Worm (Caenorhabditis elegans): ENCODE data around the gene rpac-19.

rpac-19 gene

ce11 chrIII:9666668-9667067 lies 37.0 kb upstream of the rpac-19 start (continued):
- TF ChIP-seq ceh-28 (tag; optimal IDR thresholded peaks at IDR 0.05) (no peak), tra-1 (GFP tag; IDR thresholded peaks at IDR 0.05) (no peak), zag-1 (tag; optimal IDR thresholded peaks at IDR 0.05) (no peak), T20F7.1 (GFP tag; optimal IDR thresholded peaks at IDR 0.05) (no peak), hlh-30 (tag; optimal IDR thresholded peaks at IDR 0.05; ENCODE audit: insufficient read depth) (peak; percentile 27), lir-3 (tag; optimal IDR thresholded peaks at IDR 0.05) (no peak), nhr-28 (tag; optimal IDR thresholded peaks at IDR 0.05) (peak; percentile 92), aly-2 (tag; optimal IDR thresholded peaks at IDR 0.05) (no peak), daf-8 (GFP tag; IDR thresholded peaks at IDR 0.05) (no peak), zfp-2 (tag; optimal IDR thresholded peaks at IDR 0.05) (no peak), set-16 (GFP tag; IDR thresholded peaks at IDR 0.05) (no peak), fos-1 (tag; optimal IDR thresholded peaks at IDR 0.05) (no peak), Y5F2A.4 (GFP tag; optimal IDR thresholded peaks at IDR 0.05) (no peak), nhr-10 (tag; optimal IDR thresholded peaks at IDR 0.05) (no peak), lin-1 (GFP tag; IDR thresholded peaks at IDR 0.05) (no peak), mxl-3 (GFP tag; optimal IDR thresholded peaks at IDR 0.05) (peak; percentile 57), Y75B8A.6 (GFP tag; IDR thresholded peaks at IDR 0.05) (no peak), ceh-82 (tag; optimal IDR thresholded peaks at IDR 0.05) (no peak), madf-9 (GFP tag; conservative IDR thresholded peaks at IDR 0.05) (no peak), mep-1 (tag; optimal IDR thresholded peaks at IDR 0.05) (peak; percentile 29), nhr-237 (tag; optimal IDR thresholded peaks at IDR 0.05) (no peak), nhr-41 (GFP tag; IDR thresholded peaks at IDR 0.05) (no peak), hif-1 (tag; optimal IDR thresholded peaks at IDR 0.05) (no peak), daf-16 (GFP tag; optimal IDR thresholded peaks at IDR 0.05) (no peak), daf-16 (tag; optimal IDR thresholded peaks at IDR 0.05) (peak; percentile 18), egl-27 (tag; optimal IDR thresholded peaks at IDR 0.05) (no peak), unc-62 (GFP tag; optimal IDR thresholded peaks at IDR 0.05 in 1 of 2) (peak in 1 of 2 experiments; percentile 96), unc-62 (tag; optimal IDR thresholded peaks at IDR 0.05) (no peak), spr-1 (tag; optimal IDR thresholded peaks at IDR 0.05) (no peak), saeg-2 (GFP tag; IDR thresholded peaks at IDR 0.05) (no peak), aha-1 (tag) (peak; percentile 22), snpc-1.2 (GFP tag; IDR thresholded peaks at IDR 0.05) (no peak), Y48G9A.11 (GFP tag; IDR thresholded peaks at IDR 0.05) (no peak), lin-38 (GFP tag; IDR thresholded peaks at IDR 0.05) (peak; percentile 4; the same call in 1 of the 2 replicates), attf-4 (tag; optimal IDR thresholded peaks at IDR 0.05) (no peak), ceh-62 (tag; optimal IDR thresholded peaks at IDR 0.05) (no peak), rbr-2 (tag; optimal IDR thresholded peaks at IDR 0.05) (no peak), nhr-48 (tag; optimal IDR thresholded peaks at IDR 0.05) (no peak), skn-1 (tag; optimal IDR thresholded peaks at IDR 0.05) (no peak), lin-13 (GFP tag; optimal IDR thresholded peaks at IDR 0.05) (no peak), zip-11 (GFP tag; IDR thresholded peaks at IDR 0.05) (no peak), dve-1 (tag; optimal IDR thresholded peaks at IDR 0.05; ENCODE audit: insufficient read depth) (peak; percentile 46), ztf-7 (tag; optimal IDR thresholded peaks at IDR 0.05) (no peak), snpc-4 (tag; optimal IDR thresholded peaks at IDR 0.05) (no peak), zip-2 (tag; optimal IDR thresholded peaks at IDR 0.05) (no peak), daf-19 (GFP tag; conservative IDR thresholded peaks at IDR 0.05) (no peak), nhr-6 (tag; optimal IDR thresholded peaks at IDR 0.05) (peak; percentile 16), F26F4.8 (GFP tag; conservative IDR thresholded peaks at IDR 0.05) (no peak), nhr-102 (tag; optimal IDR thresholded peaks at IDR 0.05) (no peak), unc-39 (tag; optimal IDR thresholded peaks at IDR 0.05) (no peak), lin-29 (GFP tag; IDR thresholded peaks at IDR 0.05) (no peak), hmg-1.1 (GFP tag; IDR thresholded peaks at IDR 0.05) (0 out of 2 replicates have a peak, but pooled peaks have one; percentile 19), arid-1 (GFP tag; conservative IDR thresholded peaks at IDR 0.05) (no peak), mxl-2 (GFP tag; conservative IDR thresholded peaks at IDR 0.05) (no peak)

Data from whole organism, L4 larva.